Fruit fly (Drosophila melanogaster): ENCODE results near the gene sdt.

Gene sdt

DNA sequence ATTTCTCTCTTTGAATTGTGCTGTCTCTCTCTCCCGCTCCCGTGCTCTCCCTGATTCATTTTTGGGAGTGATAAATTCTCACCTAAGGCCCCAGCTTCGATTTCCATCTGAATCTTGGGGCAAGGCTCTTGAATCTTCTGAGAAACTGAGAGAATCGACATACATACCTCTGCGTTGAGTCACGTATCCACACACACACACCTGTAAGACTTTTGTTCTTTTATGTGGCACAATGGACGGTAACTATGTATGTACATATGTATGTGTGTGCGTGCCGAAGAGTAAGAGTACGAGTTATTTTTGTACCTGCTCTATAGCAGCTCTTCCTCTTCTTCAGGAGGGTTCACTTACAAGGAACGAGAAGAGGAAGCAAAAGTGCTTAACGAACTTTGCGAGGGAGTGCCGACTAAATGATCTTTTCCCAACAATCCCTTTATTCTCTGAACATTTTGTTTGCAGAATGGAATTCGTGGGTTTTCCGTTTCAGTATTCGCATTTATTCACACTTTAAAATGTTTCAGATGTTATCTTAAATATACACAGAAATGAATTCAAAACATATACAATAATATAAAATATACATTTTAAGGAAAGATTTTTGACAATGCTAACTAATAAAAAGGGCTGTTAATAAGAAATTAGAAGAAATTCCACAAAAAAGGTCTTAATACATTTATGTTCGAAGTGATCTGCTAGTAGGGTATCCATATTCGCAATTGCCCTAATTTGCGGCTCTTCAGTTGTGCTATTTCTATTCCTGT is 36.9 kb downstream of the sdt start (continued):
- TF ChIP-seq Hr38 (GFP tag; optimal IDR thresholded peaks at IDR 0.05) (no peak), Gug (GFP tag; IDR thresholded peaks at IDR 0.05) (no peak), spab (GFP tag; optimal IDR thresholded peaks at IDR 0.05) (peak; percentile 71), cyc (GFP tag; optimal IDR thresholded peaks at IDR 0.05) (peak; percentile 5), Hr4 (GFP tag; optimal IDR thresholded peaks at IDR 0.05) (no peak), lz (GFP tag; optimal IDR thresholded peaks at IDR 0.05) (peak; percentile 16), CG6276 (GFP tag; optimal IDR thresholded peaks at IDR 0.05) (peak; percentile 8), fkh (GFP tag; optimal IDR thresholded peaks at IDR 0.05) (no peak), CG8632 (GFP tag; optimal IDR thresholded peaks at IDR 0.05) (peak; percentile 58)

DNA sequence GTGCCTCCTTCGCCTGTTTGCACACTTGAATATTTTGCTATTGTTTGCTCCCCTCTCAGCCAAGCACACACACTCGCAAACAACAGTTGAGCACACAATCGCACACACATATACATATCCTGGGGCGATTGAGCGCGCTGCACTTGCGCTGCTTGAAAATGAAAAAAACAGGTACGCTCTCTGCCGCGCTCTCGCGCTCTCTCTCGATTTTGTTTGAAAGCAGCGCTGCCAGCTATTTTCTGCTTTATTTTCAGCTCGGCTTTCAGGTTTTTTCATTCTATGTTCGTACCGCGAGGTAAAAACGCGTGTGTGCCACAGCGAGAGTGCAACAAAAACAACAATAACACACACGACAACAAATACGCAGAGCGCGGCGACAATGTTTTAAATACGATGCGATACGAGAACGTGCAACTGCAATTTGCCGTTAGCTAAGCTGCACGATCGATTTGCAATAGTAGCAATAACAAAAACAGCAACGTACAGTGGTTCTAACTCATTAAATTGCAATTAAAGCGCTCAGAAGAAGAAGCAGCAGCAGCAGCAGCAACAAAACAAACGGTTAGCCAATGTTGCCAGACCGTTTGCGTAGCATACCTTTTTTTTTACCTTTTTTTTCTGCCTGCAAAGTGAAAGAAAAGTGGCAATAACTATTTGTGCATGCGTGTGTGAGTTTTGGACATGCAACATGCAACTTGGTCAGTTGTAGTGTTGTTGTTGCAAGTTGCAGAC is 37.7 kb downstream of the sdt start:
- TF ChIP-seq CG8632 (GFP tag; optimal IDR thresholded peaks at IDR 0.05) (no peak), CG10669 (GFP tag; optimal IDR thresholded peaks at IDR 0.05) (no peak), CG6163 (GFP tag; IDR thresholded peaks at IDR 0.05) (0 out of 3 replicates have a peak, but pooled peaks have one; percentile 13), CG3919 (GFP tag; optimal IDR thresholded peaks at IDR 0.05) (no peak), CG11762 (GFP tag; optimal IDR thresholded peaks at IDR 0.05; ENCODE audit: insufficient read depth) (no peak), Smox (GFP tag; optimal IDR thresholded peaks at IDR 0.05) (no peak), dsx (GFP tag; optimal IDR thresholded peaks at IDR 0.05; ENCODE audit: poor library complexity, severe bottlenecking) (peak; percentile 43), net (GFP tag; optimal IDR thresholded peaks at IDR 0.05) (no peak)

DNA sequence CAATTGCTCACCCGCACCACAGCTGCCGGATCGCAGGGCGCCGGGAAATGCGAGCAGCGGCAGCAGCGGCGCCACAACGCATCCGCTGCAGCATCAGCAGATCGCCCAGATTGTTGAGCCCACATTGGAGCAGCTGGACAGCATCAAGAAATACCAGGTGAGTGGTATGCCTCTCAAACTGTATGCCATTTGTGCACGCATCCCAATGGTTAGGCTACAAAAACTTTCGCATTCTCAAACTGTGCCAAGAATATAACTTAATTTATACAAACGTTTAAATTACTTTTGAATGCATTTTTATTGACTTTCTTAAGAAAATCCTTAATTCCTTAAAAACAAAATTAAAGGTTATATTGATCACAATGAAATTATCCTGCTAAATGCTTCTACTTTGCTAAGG is 49.6 kb downstream of the sdt start:
- no peak for TF ChIP-seq fd59A (GFP tag; optimal IDR thresholded peaks at IDR 0.05)
- TF ChIP-seq salr (GFP tag; optimal IDR thresholded peaks at IDR 0.05): no peak
- no peak for TF ChIP-seq cyc (GFP tag; optimal IDR thresholded peaks at IDR 0.05)
- peak; percentile 1 for TF ChIP-seq Eip78C (GFP tag)

DNA sequence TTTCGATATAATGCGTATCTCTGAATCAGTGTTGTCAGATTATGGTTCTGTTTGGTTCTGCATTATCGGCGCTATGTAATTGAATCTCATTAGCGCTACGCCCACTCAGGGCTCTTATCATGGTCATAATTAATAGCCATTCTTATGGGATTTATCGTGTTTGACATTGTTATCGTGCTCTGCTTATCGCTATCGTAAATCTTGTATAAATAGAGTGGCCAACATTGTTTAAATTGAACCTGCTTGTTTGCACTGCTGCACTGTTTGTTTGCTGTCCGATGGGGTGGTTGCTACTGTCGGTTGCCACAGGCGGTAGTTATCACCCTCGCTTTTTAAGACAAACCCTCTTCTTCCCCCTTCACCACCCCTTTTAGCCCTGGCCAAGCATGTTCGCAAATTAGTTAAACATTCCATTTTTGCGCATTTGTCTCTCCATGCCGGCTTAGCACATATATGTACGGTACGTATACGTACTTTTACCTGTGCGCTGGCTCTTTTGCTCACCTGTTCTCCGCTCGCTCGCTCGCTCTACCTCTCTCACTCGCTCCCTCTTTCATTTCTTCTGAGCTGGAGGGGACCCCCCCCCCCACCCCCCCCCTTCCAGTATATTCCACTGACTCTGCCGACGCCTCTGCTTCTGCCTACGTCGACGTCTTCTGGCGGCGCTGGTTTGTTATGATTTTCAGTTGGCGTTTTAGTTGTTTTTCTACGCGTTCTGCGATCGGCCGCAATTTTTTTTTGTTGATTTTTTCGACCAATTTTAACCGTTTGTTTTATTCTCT is 51.8 kb downstream of the sdt start:
- TF ChIP-seq lz (GFP tag; optimal IDR thresholded peaks at IDR 0.05): no peak
- peak; percentile 32 for TF ChIP-seq vri (GFP tag; optimal IDR thresholded peaks at IDR 0.05)
- peak; percentile 43; the same call in 1 of the 3 replicates for TF ChIP-seq eg (GFP tag; IDR thresholded peaks at IDR 0.05)
- no peak for TF ChIP-seq dac (GFP tag; optimal IDR thresholded peaks at IDR 0.05)
- TF ChIP-seq CG6854 (GFP tag; optimal IDR thresholded peaks at IDR 0.05): peak; percentile 20
- peak; percentile 3 for TF ChIP-seq CG8319 (GFP tag; optimal IDR thresholded peaks at IDR 0.05)
- no peak for TF ChIP-seq Met (GFP tag; optimal IDR thresholded peaks at IDR 0.05)
- peak; percentile 60 for TF ChIP-seq CG10631 (GFP tag; optimal IDR thresholded peaks at IDR 0.05)
- TF ChIP-seq acj6 (GFP tag; optimal IDR thresholded peaks at IDR 0.05): peak; percentile 20
- TF ChIP-seq CG15336 (GFP tag; IDR thresholded peaks at IDR 0.05): peak; percentile 15; the same call in 1 of the 2 replicates
- TF ChIP-seq CG32006 (GFP tag; optimal IDR thresholded peaks at IDR 0.05): peak; percentile 9
- no peak for TF ChIP-seq Hr4 (GFP tag; optimal IDR thresholded peaks at IDR 0.05)
- TF ChIP-seq Sox102F (GFP tag; optimal IDR thresholded peaks at IDR 0.05): peak; percentile 16
- TF ChIP-seq Sox14 (GFP tag; optimal IDR thresholded peaks at IDR 0.05): no peak
- TF ChIP-seq Hr38 (GFP tag; optimal IDR thresholded peaks at IDR 0.05): no peak
- TF ChIP-seq CG4318 (GFP tag; optimal IDR thresholded peaks at IDR 0.05): no peak
- TF ChIP-seq achi (GFP tag; optimal IDR thresholded peaks at IDR 0.05): peak; percentile 26
- TF ChIP-seq Eip93F (GFP tag; optimal IDR thresholded peaks at IDR 0.05): no peak
- TF ChIP-seq CG11762 (GFP tag; optimal IDR thresholded peaks at IDR 0.05; ENCODE audit: insufficient read depth): peak; percentile 2
- peak; percentile 49 for TF ChIP-seq CG34406 (GFP tag; optimal IDR thresholded peaks at IDR 0.05)
- TF ChIP-seq CG1621 (tag; optimal IDR thresholded peaks at IDR 0.05): peak; percentile 34
- no peak for TF ChIP-seq CG11902 (GFP tag; optimal IDR thresholded peaks at IDR 0.05)
- no peak for TF ChIP-seq Ets96B (tag; optimal IDR thresholded peaks at IDR 0.05)
- TF ChIP-seq Gug (GFP tag; IDR thresholded peaks at IDR 0.05): 0 out of 2 replicates have a peak, but pooled peaks have one; percentile 13
- TF ChIP-seq esn (GFP tag; optimal IDR thresholded peaks at IDR 0.05): no peak
- TF ChIP-seq fkh (GFP tag; optimal IDR thresholded peaks at IDR 0.05): peak; percentile 93
- peak in 1 of 2 experiments; percentile 3 for TF ChIP-seq salr (GFP tag; optimal IDR thresholded peaks at IDR 0.05)
- no peak for TF ChIP-seq CG31627 (GFP tag; optimal IDR thresholded peaks at IDR 0.05)
- TF ChIP-seq CG3032 (tag; optimal IDR thresholded peaks at IDR 0.05): no peak
